Fruit fly (Drosophila melanogaster) whole organism, embryonic: ENCODE measurements around the gene CheB38c.

ENCODE experiments used
- Abd-B ChIP-seq: fragments of 200-800 bp; sonication (Bioruptor generic); optimal IDR thresholded peaks from 2 replicates; lab custom pipeline; 2018; ENCODE audit warnings: missing biosample characterization, mild to moderate bottlenecking, missing genetic modification characterization, moderate library complexity
- B-H1 ChIP-seq: fragments of 200-800 bp; sonication (Bioruptor generic); IDR thresholded peaks from 3 replicates; pipeline ENCODE4 v1.3.6; 2022; ENCODE audit warnings: missing biosample characterization, missing genetic modification characterization
- Bdp1 ChIP-seq: fragments of 200-800 bp; sonication (Bioruptor generic); optimal IDR thresholded peaks from 3 replicates; lab custom pipeline; 2016; ENCODE audit warnings: missing biosample characterization, missing genetic modification characterization
- Bgb ChIP-seq: fragments of 200-800 bp; sonication (Bioruptor generic); IDR thresholded peaks from 2 replicates; pipeline ENCODE4 v1.3.6; 2022; ENCODE audit warnings: missing biosample characterization, missing genetic modification characterization; ENCODE audit not compliant: partially characterized antibody
- CG10321 ChIP-seq: fragments of 200-800 bp; sonication (Bioruptor generic); IDR thresholded peaks from 2 replicates; pipeline ENCODE4 v1.3.6; 2022; ENCODE audit warnings: missing biosample characterization, missing genetic modification characterization
- CG10543 ChIP-seq: fragments of 200-800 bp; sonication (Bioruptor generic); optimal IDR thresholded peaks from 3 replicates; lab custom pipeline; 2017; ENCODE audit warnings: missing biosample characterization, mild to moderate bottlenecking, missing genetic modification characterization, moderate library complexity
- CG10979 ChIP-seq: fragments of 200-800 bp; sonication (Bioruptor generic); optimal IDR thresholded peaks from 2 replicates; lab custom pipeline; 2018; ENCODE audit warnings: missing biosample characterization, mild to moderate bottlenecking, missing genetic modification characterization, moderate library complexity
- CG11093 ChIP-seq: fragments of 200-800 bp; sonication (Bioruptor generic); IDR thresholded peaks from 3 replicates; pipeline ENCODE4 v1.3.6; 2022; ENCODE audit warnings: missing biosample characterization, missing genetic modification characterization
- CG13424 ChIP-seq: fragments of 200-800 bp; sonication (Bioruptor generic); optimal IDR thresholded peaks from 2 replicates; lab custom pipeline; 2019; ENCODE audit warnings: missing biosample characterization, mild to moderate bottlenecking, missing genetic modification characterization, moderate library complexity
- CG14441 ChIP-seq: fragments of 200-800 bp; sonication (Bioruptor generic); IDR thresholded peaks from 2 replicates; pipeline ENCODE4 v1.3.6; 2022; ENCODE audit warnings: missing biosample characterization, missing genetic modification characterization
- CG17912 ChIP-seq: fragments of 200-800 bp; sonication (Bioruptor generic); optimal IDR thresholded peaks from 2 replicates; lab custom pipeline; 2018; ENCODE audit warnings: missing biosample characterization, mild to moderate bottlenecking, missing genetic modification characterization
- CG2678 ChIP-seq: fragments of 200-800 bp; sonication (Bioruptor generic); optimal IDR thresholded peaks from 3 replicates; lab custom pipeline; 2019; ENCODE audit warnings: missing biosample characterization, mild to moderate bottlenecking, missing genetic modification characterization, moderate library complexity
- CG2712 ChIP-seq: fragments of 200-800 bp; optimal IDR thresholded peaks from 3 replicates; lab custom pipeline; 2019; ENCODE audit warnings: missing biosample characterization, mild to moderate bottlenecking, missing genetic modification characterization, moderate library complexity
- CG30403 ChIP-seq: fragments of 200-800 bp; sonication (Bioruptor generic); optimal IDR thresholded peaks from 3 replicates; lab custom pipeline; 2016; ENCODE audit warnings: missing biosample characterization, missing genetic modification characterization
- CG31441 ChIP-seq: fragments of 200-800 bp; sonication (Bioruptor generic); IDR thresholded peaks from 2 replicates; pipeline ENCODE4 v1.3.6; 2022; ENCODE audit warnings: missing biosample characterization, missing genetic modification characterization
- CG3995 ChIP-seq: fragments of 200-800 bp; sonication (Bioruptor generic); optimal IDR thresholded peaks from 3 replicates; lab custom pipeline; 2016; ENCODE audit warnings: missing biosample characterization, missing genetic modification characterization
- CG5180 ChIP-seq: fragments of 200-800 bp; sonication (Bioruptor generic); optimal IDR thresholded peaks from 3 replicates; lab custom pipeline; 2017; ENCODE audit warnings: missing biosample characterization, missing genetic modification characterization, mild to moderate bottlenecking, moderate library complexity, missing genetic modification reagents
- CG8924 ChIP-seq: fragments of 200-800 bp; optimal IDR thresholded peaks from 3 replicates; lab custom pipeline; 2019; ENCODE audit warnings: missing biosample characterization, mild to moderate bottlenecking, missing genetic modification characterization, moderate library complexity
- CoRest ChIP-seq: fragments of 200-800 bp; sonication (Bioruptor generic); optimal IDR thresholded peaks from 3 replicates; lab custom pipeline; 2018; ENCODE audit warnings: missing biosample characterization, mild to moderate bottlenecking, missing genetic modification characterization, moderate library complexity
- Dbx ChIP-seq: fragments of 200-800 bp; sonication (Bioruptor generic); IDR thresholded peaks from 3 replicates; pipeline ENCODE4 v1.3.6; 2022; ENCODE audit warnings: missing biosample characterization, missing genetic modification characterization
- Deaf1 ChIP-seq: fragments of 200-800 bp; optimal IDR thresholded peaks from 3 replicates; lab custom pipeline; 2019; ENCODE audit warnings: missing biosample characterization, mild to moderate bottlenecking, missing genetic modification characterization, moderate library complexity
- Dref ChIP-seq: fragments of 200-800 bp; sonication (Bioruptor generic); IDR thresholded peaks from 2 replicates; pipeline ENCODE4 v1.3.6; 2022; ENCODE audit warnings: missing biosample characterization, missing genetic modification characterization
- H15 ChIP-seq: fragments of 200-800 bp; sonication (Bioruptor generic); IDR thresholded peaks from 3 replicates; pipeline ENCODE4 v1.3.6; 2022; ENCODE audit warnings: missing biosample characterization, missing genetic modification characterization
- Hmr ChIP-seq: fragments of 200-800 bp; sonication (Bioruptor generic); optimal IDR thresholded peaks from 3 replicates; lab custom pipeline; 2017; ENCODE audit warnings: mild to moderate bottlenecking, missing biosample characterization, missing genetic modification reagents, missing genetic modification characterization
- Hr3 ChIP-seq: fragments of 200-800 bp; sonication (Bioruptor generic); optimal IDR thresholded peaks from 3 replicates; lab custom pipeline; 2016; ENCODE audit warnings: missing biosample characterization, missing genetic modification characterization
- Kr ChIP-seq: fragments of 200-800 bp; sonication (Bioruptor generic); optimal IDR thresholded peaks from 2 replicates; lab custom pipeline; 2017; ENCODE audit warnings: missing biosample characterization, mild to moderate bottlenecking, missing genetic modification characterization
- Meics ChIP-seq: fragments of 200-800 bp; sonication (Bioruptor generic); optimal IDR thresholded peaks from 2 replicates; lab custom pipeline; 2017; ENCODE audit warnings: missing biosample characterization, mild to moderate bottlenecking, missing genetic modification characterization
- NK7.1 ChIP-seq: fragments of 200-800 bp; sonication (Bioruptor generic); optimal IDR thresholded peaks from 3 replicates; lab custom pipeline; 2016; ENCODE audit warnings: missing biosample characterization, missing genetic modification characterization
- Rfx ChIP-seq: fragments of 200-800 bp; sonication (Bioruptor generic); IDR thresholded peaks from 2 replicates; pipeline ENCODE4 v1.3.6; 2022; ENCODE audit warnings: missing biosample characterization, missing genetic modification characterization
- Sin3A ChIP-seq: fragments of >200 bp; optimal IDR thresholded peaks from 2 replicates; lab custom pipeline; 2018
- abd-A ChIP-seq: fragments of 200-800 bp; sonication (Bioruptor generic); optimal IDR thresholded peaks from 3 replicates; lab custom pipeline; 2019; ENCODE audit warnings: missing biosample characterization, mild to moderate bottlenecking, missing genetic modification characterization, moderate library complexity
- ash1 ChIP-seq: fragments of 200-800 bp; sonication (Bioruptor generic); optimal IDR thresholded peaks from 2 replicates; lab custom pipeline; 2018; ENCODE audit warnings: missing biosample characterization, mild to moderate bottlenecking, missing genetic modification characterization
- dpn ChIP-seq, 2 experiments: fragments of 200-800 bp; sonication (Bioruptor generic); optimal IDR thresholded peaks; 3 replicates each; lab custom pipeline; 2016; ENCODE audit warnings: missing biosample characterization in 2 of 2, missing genetic modification characterization in 2 of 2
- grau ChIP-seq: fragments of 200-800 bp; optimal IDR thresholded peaks from 3 replicates; lab custom pipeline; 2019; ENCODE audit warnings: missing biosample characterization, mild to moderate bottlenecking, missing genetic modification characterization, moderate library complexity
- insv ChIP-seq, 2 experiments: fragments of 200-800 bp; sonication (Bioruptor generic); optimal IDR thresholded peaks; 3 replicates each; lab custom pipeline; 2016 to 2018; ENCODE audit warnings: missing biosample characterization in 2 of 2, missing genetic modification characterization in 2 of 2
- kni ChIP-seq: fragments of 200-800 bp; sonication (Bioruptor generic); optimal IDR thresholded peaks from 3 replicates; lab custom pipeline; 2017; ENCODE audit warnings: mild to moderate bottlenecking, missing biosample characterization, missing genetic modification reagents, missing genetic modification characterization
- pb ChIP-seq: fragments of 200-800 bp; sonication (Bioruptor generic); optimal IDR thresholded peaks from 3 replicates; lab custom pipeline; 2016; ENCODE audit warnings: missing biosample characterization, missing genetic modification characterization
- pita ChIP-seq: fragments of 200-800 bp; sonication (Bioruptor generic); optimal IDR thresholded peaks from 2 replicates; lab custom pipeline; 2017; ENCODE audit warnings: missing biosample characterization, mild to moderate bottlenecking, missing genetic modification characterization
- ranshi ChIP-seq: fragments of 200-800 bp; sonication (Bioruptor generic); IDR thresholded peaks from 2 replicates; pipeline ENCODE4 v1.3.6; 2022; ENCODE audit warnings: missing biosample characterization, missing genetic modification characterization
- sc ChIP-seq, 3 experiments: fragments of >200 bp in 2 of 3; fragments of 200-800 bp in 1 of 3; sonication (Bioruptor generic) in 1 of 3; optimal IDR thresholded peaks; 2 replicates in 2 of 3; 3 replicates in 1 of 3; lab custom pipeline; 2017; ENCODE audit warnings: mild to moderate bottlenecking in 1 of 3, missing biosample characterization in 1 of 3, missing genetic modification characterization in 1 of 3, missing genetic modification reagents in 1 of 3
- scrt ChIP-seq: fragments of 200-800 bp; sonication (Bioruptor generic); optimal IDR thresholded peaks from 2 replicates; lab custom pipeline; 2018; ENCODE audit warnings: missing biosample characterization, mild to moderate bottlenecking, missing genetic modification characterization, moderate library complexity
- shn ChIP-seq: fragments of 200-800 bp; sonication (Bioruptor generic); optimal IDR thresholded peaks from 3 replicates; lab custom pipeline; 2016; ENCODE audit warnings: missing biosample characterization, missing genetic modification characterization
- sob ChIP-seq: fragments of 200-800 bp; sonication (Bioruptor generic); IDR thresholded peaks from 2 replicates; pipeline ENCODE4 v1.3.6; 2022; ENCODE audit warnings: missing biosample characterization, missing genetic modification characterization
- tgo ChIP-seq: fragments of 200-800 bp; sonication (Bioruptor generic); IDR thresholded peaks from 3 replicates; pipeline ENCODE4 v1.3.6; 2022; ENCODE audit warnings: missing biosample characterization, missing genetic modification characterization
- tin ChIP-seq: fragments of 200-800 bp; sonication (Bioruptor generic); optimal IDR thresholded peaks from 3 replicates; lab custom pipeline; 2016; ENCODE audit warnings: missing biosample characterization, missing genetic modification characterization
- zen ChIP-seq: fragments of 200-800 bp; sonication (Bioruptor generic); optimal IDR thresholded peaks from 3 replicates; lab custom pipeline; 2018; ENCODE audit warnings: missing biosample characterization, mild to moderate bottlenecking, missing genetic modification characterization, moderate library complexity
- zen2 ChIP-seq: fragments of 200-800 bp; sonication (Bioruptor generic); IDR thresholded peaks from 3 replicates; pipeline ENCODE4 v1.3.6; 2022; ENCODE audit warnings: missing biosample characterization, missing genetic modification characterization; ENCODE audit not compliant: partially characterized antibody
- zf30C ChIP-seq: fragments of 200-800 bp; sonication (Bioruptor generic); optimal IDR thresholded peaks from 3 replicates; lab custom pipeline; 2018; ENCODE audit warnings: missing biosample characterization, mild to moderate bottlenecking, missing genetic modification characterization

Gene CheB38c

dm6 chr2L:20807617-20808509 is 12.8 kb downstream of the CheB38c start (continued):
- no peak for TF ChIP-seq Bgb (GFP tag; lab: Robert Waterston, UW)
- peak; percentile 55 for TF ChIP-seq CG13424 (tag; lab: Kevin White, UChicago)
- no peak for TF ChIP-seq pb (GFP tag; lab: Kevin White, UChicago)
- peak; percentile 63 for TF ChIP-seq Deaf1 (tag; lab: Kevin White, UChicago)
- peak; percentile 68 for TF ChIP-seq zf30C
- no peak for TF ChIP-seq insv (GFP tag; optimal IDR thresholded peaks at IDR 0.05; lab: Kevin White, UChicago)
- TF ChIP-seq Dref (GFP tag; lab: Robert Waterston, UW) = no peak
- TF ChIP-seq NK7.1 (GFP tag; lab: Kevin White, UChicago) = peak; percentile 30
- peak; percentile 65 for TF ChIP-seq Rfx
- no peak for TF ChIP-seq CG5180
- no peak for TF ChIP-seq zen2
- TF ChIP-seq grau (tag; lab: Kevin White, UChicago) = peak; percentile 67
- TF ChIP-seq H15 (GFP tag; lab: Robert Waterston, UW) = 0 out of 3 replicates have a peak, but pooled peaks have one; percentile 32
- TF ChIP-seq sc (optimal IDR thresholded peaks at IDR 0.05; lab: Kevin White, UChicago) = no peak
- TF ChIP-seq sc (GFP tag; optimal IDR thresholded peaks at IDR 0.05; lab: Kevin White, UChicago) = no peak
- peak; percentile 52 for TF ChIP-seq sob (GFP tag; lab: Robert Waterston, UW)
- TF ChIP-seq CG3995 = no peak
- TF ChIP-seq CG30403 = peak; percentile 34
- no peak for TF ChIP-seq ash1
- TF ChIP-seq tgo = peak; percentile 67; the same call in 2 of the 3 replicates
- TF ChIP-seq CG31441 = peak; percentile 53
- TF ChIP-seq Meics (GFP tag; lab: Kevin White, UChicago) = peak; percentile 62
- no peak for TF ChIP-seq pita (GFP tag; lab: Kevin White, UChicago)
- peak in 1 of 2 experiments; percentile 4 for TF ChIP-seq dpn (GFP tag; optimal IDR thresholded peaks at IDR 0.05; lab: Kevin White, UChicago)
- TF ChIP-seq CG11093 = no peak
- no peak for TF ChIP-seq Kr (GFP tag; lab: Kevin White, UChicago)
- no peak for TF ChIP-seq kni (GFP tag; lab: Kevin White, UChicago)
- TF ChIP-seq Sin3A (lab: Kevin White, UChicago) = no peak
- peak; percentile 16 for TF ChIP-seq Hr3 (GFP tag; lab: Kevin White, UChicago)
- no peak for TF ChIP-seq CG14441 (GFP tag; lab: Robert Waterston, UW)
- TF ChIP-seq abd-A (tag; lab: Kevin White, UChicago) = peak; percentile 90
- peak; percentile 19 for TF ChIP-seq CG10543 (GFP tag; lab: Kevin White, UChicago)
- TF ChIP-seq Bdp1 (GFP tag; lab: Kevin White, UChicago) = no peak
- peak; percentile 50 for TF ChIP-seq CG10979
- peak; percentile 72 for TF ChIP-seq Hmr (GFP tag; lab: Kevin White, UChicago)
- TF ChIP-seq B-H1 = peak; percentile 24; the same call in 1 of the 3 replicates
- no peak for TF ChIP-seq zen (tag; lab: Kevin White, UChicago)
- no peak for TF ChIP-seq shn (GFP tag; lab: Kevin White, UChicago)
- TF ChIP-seq CG2678 = peak; percentile 75
- TF ChIP-seq CG8924 (tag; lab: Kevin White, UChicago) = peak; percentile 50
- peak; percentile 59 for TF ChIP-seq scrt (GFP tag; lab: Kevin White, UChicago)
- peak; percentile 26; the same call in 1 of the 2 replicates for TF ChIP-seq ranshi
- no peak for TF ChIP-seq tin (GFP tag; lab: Kevin White, UChicago)
- TF ChIP-seq Abd-B (GFP tag; lab: Kevin White, UChicago) = no peak
- peak; percentile 34; the same call in 1 of the 3 replicates for TF ChIP-seq Dbx (GFP tag; lab: Robert Waterston, UW)
- TF ChIP-seq CG17912 (GFP tag; lab: Kevin White, UChicago) = no peak
- peak; percentile 55 for TF ChIP-seq CoRest (tag; lab: Kevin White, UChicago)
- TF ChIP-seq CG2712 (tag; lab: Kevin White, UChicago) = peak; percentile 56
- 0 out of 2 replicates have a peak, but pooled peaks have one; percentile 3 for TF ChIP-seq CG10321 (GFP tag; lab: Robert Waterston, UW)
